Worm (Caenorhabditis elegans) whole organism, late embryonic: ENCODE results near the gene fbxa-182.

Experiments
- ceh-2 ChIP-seq: sonication (generic microtip); optimal IDR thresholded peaks from 2 replicates; lab custom pipeline; 2016; ENCODE audit warnings: missing genotype, missing genetic modification characterization, missing compliant biosample characterization
- dmd-4 ChIP-seq: sonication (generic microtip); optimal IDR thresholded peaks from 2 replicates; lab custom pipeline; 2016; ENCODE audit warnings: borderline replicate concordance, missing genetic modification characterization, missing compliant biosample characterization
- dve-1 ChIP-seq: sonication (generic microtip); optimal IDR thresholded peaks from 2 replicates; lab custom pipeline; 2017; ENCODE audit warnings: antibody characterized with exemption, mild to moderate bottlenecking, missing genetic modification characterization, missing compliant biosample characterization
- sox-4 ChIP-seq: sonication (generic microtip); optimal IDR thresholded peaks from 2 replicates; lab custom pipeline; 2017; ENCODE audit warnings: mild to moderate bottlenecking, missing genetic modification characterization, inconsistent platforms, missing compliant biosample characterization
- tbx-7 ChIP-seq: sonication (generic microtip); optimal IDR thresholded peaks from 2 replicates; lab custom pipeline; 2016; ENCODE audit warnings: missing genotype, missing genetic modification characterization, missing compliant biosample characterization
- unc-86 ChIP-seq: sonication (generic microtip); optimal IDR thresholded peaks from 2 replicates; lab custom pipeline; 2016; ENCODE audit warnings: missing genetic modification characterization, missing compliant biosample characterization

DNA sequence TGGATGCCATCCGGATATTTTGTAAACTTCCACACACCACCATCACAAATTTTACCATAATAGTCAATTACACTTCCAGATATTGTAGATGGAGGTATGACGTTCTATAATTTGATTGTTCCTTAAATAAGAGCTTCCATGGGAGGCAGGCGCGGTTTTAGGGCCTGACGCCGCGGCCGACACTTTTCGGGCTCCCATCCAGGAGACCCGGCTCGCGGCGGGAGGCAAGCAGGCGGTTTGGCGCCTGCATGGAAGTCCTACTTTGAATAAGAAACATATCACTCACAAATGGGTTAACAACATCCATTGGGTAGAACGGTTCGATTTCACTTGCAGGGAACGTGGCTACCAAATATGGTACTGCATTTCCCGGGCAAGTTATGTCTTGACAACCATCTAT lies 32.9 kb downstream of the fbxa-182 start:
- no peak for TF ChIP-seq unc-86 (tag; lab: Kevin White, UChicago)
- no peak for TF ChIP-seq sox-4
- TF ChIP-seq tbx-7 (tag; lab: Kevin White, UChicago) = no peak
- no peak for TF ChIP-seq ceh-2 (tag; lab: Kevin White, UChicago)
- TF ChIP-seq dve-1 (tag; lab: Kevin White, UChicago) = no peak
- TF ChIP-seq dmd-4 = no peak
